Worm (Caenorhabditis elegans): ENCODE measurements around the gene F58F6.5.

Gene F58F6.5

DNA sequence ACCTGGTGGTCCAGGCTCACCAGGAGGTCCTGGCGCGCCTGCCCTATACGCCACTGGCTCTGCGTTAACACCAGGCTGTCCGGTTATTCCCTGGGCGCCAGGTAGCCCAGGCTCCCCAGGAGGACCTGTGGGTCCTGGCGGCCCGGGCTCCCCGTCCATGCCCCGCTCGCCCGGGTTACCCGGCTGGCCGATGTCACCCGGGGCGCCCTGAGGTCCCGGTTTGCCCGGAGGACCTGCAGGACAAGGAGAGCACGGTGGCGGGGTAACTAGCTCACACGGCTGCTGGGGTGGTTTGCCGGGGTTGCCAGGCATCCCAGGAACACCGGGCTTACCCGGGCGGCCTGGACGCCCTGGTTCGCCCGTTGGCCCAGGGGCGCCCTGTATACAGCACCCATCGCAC is 14.6 kb downstream of the F58F6.5 start (continued):
- TF ChIP-seq F37D6.2 (tag; optimal IDR thresholded peaks at IDR 0.05) (no peak), lin-1 (GFP tag; IDR thresholded peaks at IDR 0.05) (no peak), nhr-48 (tag; optimal IDR thresholded peaks at IDR 0.05) (no peak), duxl-1 (tag; optimal IDR thresholded peaks at IDR 0.05; ENCODE audit: poor library complexity) (no peak), ceh-82 (tag; optimal IDR thresholded peaks at IDR 0.05) (no peak), sdz-12 (GFP tag; optimal IDR thresholded peaks at IDR 0.05) (no peak), R02D3.7 (tag; optimal IDR thresholded peaks at IDR 0.05) (no peak), unc-62 (GFP tag; optimal IDR thresholded peaks at IDR 0.05 in 1 of 2) (no peak), unc-62 (tag; optimal IDR thresholded peaks at IDR 0.05) (no peak), pha-4 (GFP tag; IDR thresholded peaks at IDR 0.05) (peak; percentile 92; the same call in 1 of the 2 replicates), pha-4 (tag; optimal IDR thresholded peaks at IDR 0.05) (no peak), zfp-2 (tag; optimal IDR thresholded peaks at IDR 0.05) (no peak), egl-27 (tag; optimal IDR thresholded peaks at IDR 0.05) (no peak), zag-1 (tag; optimal IDR thresholded peaks at IDR 0.05) (no peak), tag-97 (GFP tag; IDR thresholded peaks at IDR 0.05) (no peak), F44E2.7 (GFP tag; IDR thresholded peaks at IDR 0.05) (0 out of 2 replicates have a peak, but pooled peaks have one; percentile 74), fkh-10 (GFP tag; optimal IDR thresholded peaks at IDR 0.05) (no peak), gei-8 (GFP tag; optimal IDR thresholded peaks at IDR 0.05) (no peak), ceh-32 (tag; optimal IDR thresholded peaks at IDR 0.05; ENCODE audit: poor library complexity) (no peak), snpc-1.2 (GFP tag; IDR thresholded peaks at IDR 0.05) (no peak), hlh-30 (tag; optimal IDR thresholded peaks at IDR 0.05; ENCODE audit: insufficient read depth) (no peak), madf-9 (GFP tag; conservative IDR thresholded peaks at IDR 0.05) (no peak), T20F7.1 (GFP tag; optimal IDR thresholded peaks at IDR 0.05) (no peak), D1046.2 (GFP tag; IDR thresholded peaks at IDR 0.05) (no peak), mxl-2 (GFP tag; conservative IDR thresholded peaks at IDR 0.05) (no peak), daf-19 (GFP tag; conservative IDR thresholded peaks at IDR 0.05) (no peak), daf-16 (GFP tag; optimal IDR thresholded peaks at IDR 0.05) (no peak), daf-16 (tag; optimal IDR thresholded peaks at IDR 0.05) (no peak), cey-2 (tag; optimal IDR thresholded peaks at IDR 0.05; ENCODE audit: borderline replicate concordance, insufficient read depth) (no peak), lin-13 (GFP tag; optimal IDR thresholded peaks at IDR 0.05) (no peak), tra-1 (GFP tag; IDR thresholded peaks at IDR 0.05) (no peak), jun-1 (tag; optimal IDR thresholded peaks at IDR 0.05) (no peak)

DNA sequence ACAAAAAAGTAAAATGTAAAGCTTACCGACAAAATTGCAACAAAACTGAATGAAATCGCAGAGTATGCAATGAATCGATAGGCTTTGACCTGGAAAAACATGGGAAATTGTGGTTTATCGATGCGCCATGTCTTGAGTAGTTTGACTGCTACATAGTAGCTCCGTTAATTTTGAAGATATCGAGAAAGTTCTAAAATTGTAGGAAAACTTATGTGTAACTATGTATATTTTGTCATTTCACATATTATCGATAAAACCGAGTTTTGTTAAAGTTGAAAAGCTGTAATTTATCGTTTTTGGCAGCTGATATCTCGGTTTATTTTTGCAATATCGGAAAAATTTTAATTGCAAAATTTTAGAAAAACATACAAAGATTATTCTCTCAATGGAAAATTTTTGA is 15.6 kb downstream of the F58F6.5 start, which contains the start of gene col-105:
col-105 (minus strand) TSS at position 101 of the 400 bp plus-strand sequence.
- no peak for TF ChIP-seq Y48G9A.11 (GFP tag; IDR thresholded peaks at IDR 0.05)
- no peak for TF ChIP-seq snpc-1.2 (GFP tag; IDR thresholded peaks at IDR 0.05)

DNA sequence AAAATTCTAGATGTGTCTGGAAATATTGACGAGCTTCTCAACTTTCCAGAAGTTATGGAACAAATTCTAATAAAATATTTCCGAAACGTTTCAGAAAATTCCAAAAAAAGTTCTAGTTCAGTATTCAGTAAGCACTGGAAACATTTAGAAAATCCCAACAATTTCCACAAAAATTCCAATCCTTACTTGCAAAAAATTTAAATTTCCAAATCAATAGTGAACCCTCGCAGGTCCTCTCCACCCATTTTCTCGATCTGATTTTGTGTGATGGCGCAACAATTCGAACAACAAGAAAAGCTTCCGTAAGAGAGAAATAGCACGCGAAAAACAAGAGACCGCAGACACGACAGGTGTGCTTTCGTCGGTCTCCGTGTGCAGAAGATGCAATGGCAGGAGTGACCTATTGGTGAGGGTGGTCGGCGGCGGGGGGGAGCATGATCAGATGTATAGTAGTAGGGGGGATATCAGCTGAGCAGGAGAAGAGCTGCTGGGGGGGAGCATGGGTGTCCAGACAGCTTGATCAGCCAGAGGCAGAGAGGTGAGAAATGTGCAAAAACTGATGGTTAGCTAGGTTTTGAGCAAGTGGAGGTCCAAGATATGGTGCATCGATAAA is 18.2 kb downstream of the F58F6.5 start:
- TF ChIP-seq ZK337.2 (GFP tag; IDR thresholded peaks at IDR 0.05) (0 out of 2 replicates have a peak, but pooled peaks have one; percentile 22), set-16 (GFP tag; IDR thresholded peaks at IDR 0.05) (peak; percentile 62), aha-1 (tag) (peak; percentile 96), lir-3 (tag; optimal IDR thresholded peaks at IDR 0.05) (no peak), hlh-11 (tag; optimal IDR thresholded peaks at IDR 0.05) (peak; percentile 48)

Data from whole organism, L4 larva.